Fruit fly (Drosophila melanogaster) Kc167 (cell line): ENCODE data around the gene CG32579.

ENCODE experiments used
- Myc ChIP-seq: fragments of >200 bp; optimal IDR thresholded peaks from 2 replicates; lab custom pipeline; 2017; ENCODE audit warnings: missing external identifiers
- Sin3A ChIP-seq: fragments of >200 bp; optimal IDR thresholded peaks from 2 replicates; lab custom pipeline; 2018; ENCODE audit warnings: missing external identifiers
- psq ChIP-seq: fragments of >200 bp; optimal IDR thresholded peaks from 2 replicates; lab custom pipeline; 2017; ENCODE audit warnings: missing external identifiers

dm6 chrX:16296423-16297292 is 26.4 kb upstream of the CG32579 start, which contains the start of gene CG3632:
- TF ChIP-seq Sin3A (lab: Kevin White, UChicago) (no peak), psq (no peak), Myc (lab: Kevin White, UChicago) (no peak)
